Worm (Caenorhabditis elegans) whole organism, L2 larva: ENCODE measurements around the gene D1054.1.

Experiments used
- aly-2 ChIP-seq: fragments of 150-350 bp; optimal IDR thresholded peaks from 2 replicates; lab custom pipeline; 2014; ENCODE audit warnings: missing biosample characterization, missing genetic modification characterization
- ceh-82 ChIP-seq: fragments of 150-350 bp; optimal IDR thresholded peaks from 2 replicates; lab custom pipeline; 2014; ENCODE audit warnings: missing biosample characterization, missing genetic modification characterization
- dmd-4 ChIP-seq: sonication (generic microtip); optimal IDR thresholded peaks from 2 replicates; lab custom pipeline; 2017; ENCODE audit warnings: missing biosample characterization, missing genetic modification characterization
- nhr-11 ChIP-seq: fragments of 150-350 bp; optimal IDR thresholded peaks from 2 replicates; lab custom pipeline; 2014; ENCODE audit warnings: missing biosample characterization, missing genetic modification characterization
- nhr-237 ChIP-seq: fragments of 150-350 bp; optimal IDR thresholded peaks from 2 replicates; lab custom pipeline; 2014; ENCODE audit warnings: missing biosample characterization, missing genetic modification characterization
- unc-62 ChIP-seq: fragments of 150-350 bp; optimal IDR thresholded peaks from 2 replicates; lab custom pipeline; 2014; ENCODE audit warnings: missing biosample characterization, missing genetic modification reagents, missing genetic modification characterization
- ztf-4 ChIP-seq: fragments of 150-350 bp; optimal IDR thresholded peaks from 2 replicates; lab custom pipeline; 2014; ENCODE audit warnings: missing biosample characterization, missing genetic modification characterization

DNA sequence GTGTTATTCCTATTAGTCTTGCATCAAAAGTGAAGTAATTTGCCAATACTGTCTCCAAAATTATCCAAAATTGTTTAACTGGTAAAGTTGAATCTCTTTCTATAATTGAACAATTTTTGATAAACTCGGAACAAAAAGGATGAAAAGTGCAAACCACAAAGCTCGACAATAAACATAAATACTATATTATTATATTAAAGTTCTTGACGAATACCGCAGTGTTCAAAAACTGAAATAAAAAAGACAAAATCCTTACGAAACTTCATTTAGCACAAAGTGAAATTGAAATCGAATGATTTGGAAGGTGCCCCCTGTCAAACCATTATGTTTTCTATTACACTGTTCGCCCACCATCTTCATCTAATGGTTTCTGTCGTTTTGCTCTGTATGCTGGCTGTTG, 28.7 kb downstream of the D1054.1 start, which contains the start of gene ZC302.3:
- no peak for TF ChIP-seq ztf-4
- no peak for TF ChIP-seq dmd-4 (tag; lab: Kevin White, UChicago)
- no peak for TF ChIP-seq nhr-237 (tag; lab: Kevin White, UChicago)
- TF ChIP-seq unc-62 (GFP tag; lab: Kevin White, UChicago): no peak
- no peak for TF ChIP-seq aly-2
- no peak for TF ChIP-seq ceh-82 (tag; lab: Kevin White, UChicago)
- no peak for TF ChIP-seq nhr-11 (tag; lab: Kevin White, UChicago)
